Worm (Caenorhabditis elegans): ENCODE data around the gene cku-80.

ce11 chrIII:4453301-4453700, 33.7 kb downstream of the cku-80 start:
- TF ChIP-seq unc-62 (GFP tag; optimal IDR thresholded peaks at IDR 0.05) (no peak), ccch-3 (GFP tag; optimal IDR thresholded peaks at IDR 0.05) (no peak), ama-1 (optimal IDR thresholded peaks at IDR 0.05) (no peak), ama-1 (GFP tag; optimal IDR thresholded peaks at IDR 0.05) (no peak), ceh-58 (GFP tag; IDR thresholded peaks at IDR 0.05) (no peak), ztf-3 (GFP tag; optimal IDR thresholded peaks at IDR 0.05) (no peak), hsf-1 (GFP tag; IDR thresholded peaks at IDR 0.05) (no peak), rcor-1 (GFP tag; IDR thresholded peaks at IDR 0.05) (no peak), madf-8 (GFP tag; conservative IDR thresholded peaks at IDR 0.05) (no peak), F57C9.4 (tag; optimal IDR thresholded peaks at IDR 0.05) (no peak), Y53G8AR.9 (GFP tag; conservative IDR thresholded peaks at IDR 0.05) (no peak)

Measured in whole organism, young adult.